Worm (Caenorhabditis elegans) whole organism, L3 larva: ENCODE measurements around the gene H12I13.1.

Experiments
- ceh-16 ChIP-seq: sonication (generic microtip); optimal IDR thresholded peaks from 2 replicates; lab custom pipeline; 2017; ENCODE audit warnings: missing biosample characterization, missing genetic modification characterization
- daf-12 ChIP-seq: fragments of 150-350 bp; optimal IDR thresholded peaks from 2 replicates; lab custom pipeline; 2014; ENCODE audit warnings: missing biosample characterization, missing genetic modification reagents, missing genetic modification characterization
- elt-3 ChIP-seq, 3 experiments: fragments of 150-350 bp in 1 of 3; sonication (generic microtip) in 2 of 3; optimal IDR thresholded peaks; 2 replicates in 2 of 3; 4 replicates in 1 of 3; lab custom pipeline; 2014 to 2017; ENCODE audit warnings: missing biosample characterization in 3 of 3, missing genetic modification characterization in 3 of 3
- nhr-12 ChIP-seq: fragments of 150-350 bp; optimal IDR thresholded peaks from 2 replicates; lab custom pipeline; 2014; ENCODE audit warnings: missing biosample characterization, missing genetic modification characterization
- nhr-237 ChIP-seq: fragments of 150-350 bp; optimal IDR thresholded peaks from 2 replicates; lab custom pipeline; 2014; ENCODE audit warnings: missing biosample characterization, missing genetic modification characterization

- TF ChIP-seq daf-12 (tag; lab: Kevin White, UChicago) = no peak
- TF ChIP-seq elt-3 (tag; optimal IDR thresholded peaks at IDR 0.05; lab: Kevin White, UChicago) = no peak
- no peak for TF ChIP-seq ceh-16 (tag; lab: Kevin White, UChicago)
- no peak for TF ChIP-seq nhr-12 (tag; lab: Kevin White, UChicago)
- TF ChIP-seq nhr-237 (tag; lab: Kevin White, UChicago) = no peak
These were observed 13.8 kb upstream of the H12I13.1 start, which contains the start of gene fbf-1 for ce11 chrII:6080743-6081142.
